Fruit fly (Drosophila melanogaster) Kc167 (cell line): ENCODE measurements around the gene CG14866.

Source experiments
- Myc ChIP-seq: fragments of >200 bp; optimal IDR thresholded peaks from 2 replicates; lab custom pipeline; 2017; ENCODE audit warnings: missing external identifiers
- h ChIP-seq: fragments of >200 bp; optimal IDR thresholded peaks from 3 replicates; lab custom pipeline; 2018; ENCODE audit warnings: missing external identifiers
- psq ChIP-seq: fragments of >200 bp; optimal IDR thresholded peaks from 2 replicates; lab custom pipeline; 2017; ENCODE audit warnings: missing external identifiers
- ttk ChIP-seq: sonication (Bioruptor generic); optimal IDR thresholded peaks from 2 replicates; lab custom pipeline; 2017; ENCODE audit warnings: missing external identifiers

dm6 chr3R:15281335-15281963, 34.8 kb upstream of the CG14866 start:
- TF ChIP-seq psq (lab: Kevin White, UChicago) = no peak
- TF ChIP-seq ttk (lab: Kevin White, UChicago) = no peak
- TF ChIP-seq Myc (lab: Kevin White, UChicago) = no peak
- no peak for TF ChIP-seq h (lab: Kevin White, UChicago)
